Worm (Caenorhabditis elegans): ENCODE measurements around the gene pacl-1.

DNA sequence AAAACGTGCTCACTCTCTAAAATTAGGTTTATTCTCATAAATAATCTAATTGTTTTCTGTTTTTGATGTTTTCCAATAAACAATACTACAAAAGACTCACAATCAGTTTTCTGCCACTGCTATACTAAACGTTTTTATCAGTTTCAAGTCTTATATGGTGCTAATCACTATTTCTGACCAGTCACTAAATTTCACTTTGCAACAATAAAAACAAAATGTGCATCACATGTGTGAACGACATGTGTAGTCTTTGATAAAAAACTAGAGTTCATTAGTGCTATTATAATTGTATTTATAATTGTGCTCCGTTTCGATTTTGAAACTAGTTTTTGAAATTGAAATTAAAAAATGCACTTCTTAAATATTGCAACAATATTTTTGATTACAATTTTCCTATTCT is 2.7 kb upstream of the pacl-1 start, which contains the start of gene cyp-37B1:
- no peak for TF ChIP-seq cebp-1 (GFP tag; IDR thresholded peaks at IDR 0.05)
- TF ChIP-seq cebp-1 (tag; optimal IDR thresholded peaks at IDR 0.05) = no peak
- TF ChIP-seq nhr-120 (GFP tag; IDR thresholded peaks at IDR 0.05) = no peak
- no peak for TF ChIP-seq lin-40 (tag; optimal IDR thresholded peaks at IDR 0.05)
- no peak for TF ChIP-seq unc-130 (GFP tag; optimal IDR thresholded peaks at IDR 0.05)

All from whole organism, young adult.